Worm (Caenorhabditis elegans): ENCODE data around the gene cdh-12.

The cdh-12 gene

DNA sequence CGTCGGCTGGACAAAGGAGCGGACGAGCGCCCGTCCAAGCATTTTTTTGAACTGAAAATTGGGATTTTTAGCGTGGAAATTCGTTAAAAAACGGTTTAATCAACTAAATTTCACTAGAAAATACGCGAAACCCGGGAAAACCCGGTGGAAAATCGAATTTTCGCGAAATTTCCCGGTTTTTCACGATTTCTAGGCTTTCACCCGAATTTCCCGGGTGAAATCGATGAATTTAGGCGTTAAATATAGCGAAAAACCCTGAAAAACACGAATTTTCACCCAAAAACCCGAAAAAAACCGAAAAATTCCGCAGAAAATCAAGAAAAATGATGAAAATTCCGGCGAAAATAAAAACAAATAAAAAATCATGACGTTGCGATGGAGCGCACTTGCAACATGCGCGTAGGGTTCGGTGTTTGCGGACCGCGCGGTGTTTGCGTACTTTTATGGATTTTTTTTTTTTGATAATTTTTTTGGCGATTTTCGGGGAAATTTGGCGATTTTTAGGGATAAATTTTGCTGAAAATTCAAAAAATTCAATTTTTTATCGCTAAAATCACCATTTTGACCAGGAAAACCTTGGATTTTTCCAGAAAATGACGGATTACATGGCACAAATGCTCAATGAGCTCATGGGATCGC, 50.2 kb downstream of the cdh-12 start, which contains the start of the genes mrpl-45 and Y119D3B.12:
TSS of gene mrpl-45 (minus strand) at position 51 of the 639 bp plus-strand sequence.
TSS of gene Y119D3B.12 (plus strand) at position 589 of the 639 bp plus-strand sequence.
- TF ChIP-seq ztf-28 (GFP tag; IDR thresholded peaks at IDR 0.05) = peak; percentile 15; the same call in 1 of the 2 replicates
- no peak for TF ChIP-seq sptf-2 (GFP tag; optimal IDR thresholded peaks at IDR 0.05)
- TF ChIP-seq lsl-1 (GFP tag; optimal IDR thresholded peaks at IDR 0.05) = peak; percentile 52
- no peak for TF ChIP-seq nfya-2 (GFP tag; IDR thresholded peaks at IDR 0.05)
- TF ChIP-seq rcor-1 (GFP tag; IDR thresholded peaks at IDR 0.05) = peak; percentile 42
- TF ChIP-seq bed-2 (GFP tag; IDR thresholded peaks at IDR 0.05) = no peak
- no peak for TF ChIP-seq mxl-1 (tag; optimal IDR thresholded peaks at IDR 0.05)
- TF ChIP-seq rec-8 (tag; optimal IDR thresholded peaks at IDR 0.05) = no peak
- TF ChIP-seq nfyb-1 (GFP tag; IDR thresholded peaks at IDR 0.05) = peak; percentile 71
- no peak for TF ChIP-seq let-526 (GFP tag; IDR thresholded peaks at IDR 0.05)
- no peak for TF ChIP-seq him-1 (tag; optimal IDR thresholded peaks at IDR 0.05)
- peak; percentile 66 for TF ChIP-seq lin-40 (tag; optimal IDR thresholded peaks at IDR 0.05)
- TF ChIP-seq ceh-40 (GFP tag; IDR thresholded peaks at IDR 0.05) = no peak
- TF ChIP-seq K12H6.12 (tag; optimal IDR thresholded peaks at IDR 0.05) = no peak
- TF ChIP-seq hlh-26 (GFP tag; conservative IDR thresholded peaks at IDR 0.05) = no peak
- TF ChIP-seq lin-35 (GFP tag; optimal IDR thresholded peaks at IDR 0.05) = peak in 1 of 3 experiments; percentile 71
- peak; percentile 99 for TF ChIP-seq mcd-1 (GFP tag; IDR thresholded peaks at IDR 0.05)
- TF ChIP-seq B0336.3 (GFP tag; IDR thresholded peaks at IDR 0.05) = 0 out of 2 replicates have a peak, but pooled peaks have one; percentile 49
- no peak for TF ChIP-seq ztf-26 (tag; optimal IDR thresholded peaks at IDR 0.05)
- no peak for TF ChIP-seq hsf-1 (GFP tag; IDR thresholded peaks at IDR 0.05)
- TF ChIP-seq F22D6.2 (tag; optimal IDR thresholded peaks at IDR 0.05) = no peak
- no peak for TF ChIP-seq F33H1.4 (GFP tag; IDR thresholded peaks at IDR 0.05)
- TF ChIP-seq fkh-3 (tag; optimal IDR thresholded peaks at IDR 0.05) = no peak
- TF ChIP-seq T07F8.4 (tag; optimal IDR thresholded peaks at IDR 0.05) = no peak
- no peak for TF ChIP-seq ama-1 (optimal IDR thresholded peaks at IDR 0.05)
- no peak for TF ChIP-seq ama-1 (GFP tag; optimal IDR thresholded peaks at IDR 0.05)
- no peak for TF ChIP-seq let-607 (tag; optimal IDR thresholded peaks at IDR 0.05)
- no peak for TF ChIP-seq ZK185.1 (tag; optimal IDR thresholded peaks at IDR 0.05; ENCODE audit: poor library complexity, severe bottlenecking)
- no peak for TF ChIP-seq T26A5.8 (tag; optimal IDR thresholded peaks at IDR 0.05)
- TF ChIP-seq Y53F4B.3 (GFP tag; IDR thresholded peaks at IDR 0.05) = no peak
- TF ChIP-seq ceh-58 (GFP tag; IDR thresholded peaks at IDR 0.05) = no peak
- TF ChIP-seq attf-6 (GFP tag; IDR thresholded peaks at IDR 0.05) = no peak
- TF ChIP-seq pbrm-1 (GFP tag; IDR thresholded peaks at IDR 0.05) = peak; percentile 23; the same call in 1 of the 2 replicates
- TF ChIP-seq mes-4 (tag; optimal IDR thresholded peaks at IDR 0.05) = no peak
- TF ChIP-seq F55B11.4 (tag; optimal IDR thresholded peaks at IDR 0.05; ENCODE audit: borderline replicate concordance, insufficient read depth) = no peak
- TF ChIP-seq akir-1 (GFP tag; optimal IDR thresholded peaks at IDR 0.05) = no peak
- no peak for TF ChIP-seq ztf-18 (tag; optimal IDR thresholded peaks at IDR 0.05)
- peak; percentile 74 for TF ChIP-seq K11D2.4 (GFP tag; IDR thresholded peaks at IDR 0.05)
- no peak for TF ChIP-seq egrh-3 (GFP tag; IDR thresholded peaks at IDR 0.05)
- peak; percentile 11 for TF ChIP-seq nhr-80 (tag; optimal IDR thresholded peaks at IDR 0.05)
- no peak for TF ChIP-seq somi-1 (GFP tag; optimal IDR thresholded peaks at IDR 0.05)
- no peak for TF ChIP-seq pha-4 (tag; optimal IDR thresholded peaks at IDR 0.05)
- TF ChIP-seq ekl-4 (GFP tag; IDR thresholded peaks at IDR 0.05) = 0 out of 2 replicates have a peak, but pooled peaks have one; percentile 55
- no peak for TF ChIP-seq mel-28 (tag; optimal IDR thresholded peaks at IDR 0.05; ENCODE audit: borderline replicate concordance)
- TF ChIP-seq hmg-20 (GFP tag; IDR thresholded peaks at IDR 0.05) = no peak
- peak; percentile 39 for TF ChIP-seq tbp1 (GFP tag; optimal IDR thresholded peaks at IDR 0.05)
- TF ChIP-seq Y56A3A.18 (GFP tag; IDR thresholded peaks at IDR 0.05) = no peak
- TF ChIP-seq Y95B8A.8 (GFP tag; IDR thresholded peaks at IDR 0.05) = no peak
- TF ChIP-seq ceh-27 (GFP tag; optimal IDR thresholded peaks at IDR 0.05) = peak; percentile 50
